Fruit fly (Drosophila melanogaster) whole organism, adult: ENCODE results near the gene pasi2.

ENCODE experiments used
- CG12768 ChIP-seq: fragments of 200-800 bp; sonication (Bioruptor generic); optimal IDR thresholded peaks from 2 replicates; lab custom pipeline; 2017; ENCODE audit warnings: missing biosample characterization, missing genetic modification characterization, mild to moderate bottlenecking, moderate library complexity, missing genetic modification reagents
- CG33017 ChIP-seq: fragments of 200-800 bp; sonication (Bioruptor generic); optimal IDR thresholded peaks from 2 replicates; lab custom pipeline; 2018; ENCODE audit warnings: missing biosample characterization, mild to moderate bottlenecking, missing genetic modification characterization, moderate library complexity
- Hr96 ChIP-seq: fragments of 200-800 bp; sonication (Bioruptor generic); optimal IDR thresholded peaks from 2 replicates; lab custom pipeline; 2016; ENCODE audit warnings: missing biosample characterization, missing genetic modification characterization

dm6 chr3R:9341189-9342012, 6.4 kb downstream of the pasi2 start:
- TF ChIP-seq Hr96 (GFP tag; lab: Kevin White, UChicago) (peak; percentile 89), CG12768 (GFP tag; lab: Kevin White, UChicago) (peak; percentile 92), CG33017 (tag; lab: Kevin White, UChicago) (peak; percentile 94)
